Fruit fly (Drosophila melanogaster): ENCODE measurements around the gene MED25.

dm6 chr3R:19998418-19998817, 10.3 kb upstream of the MED25 start:
- TF ChIP-seq Lpt (GFP tag; optimal IDR thresholded peaks at IDR 0.05): peak; percentile 76
- peak; percentile 33 for TF ChIP-seq dac (GFP tag; optimal IDR thresholded peaks at IDR 0.05)
- peak; percentile 76 for TF ChIP-seq Hr39 (GFP tag; optimal IDR thresholded peaks at IDR 0.05)
- TF ChIP-seq acj6 (GFP tag; optimal IDR thresholded peaks at IDR 0.05): peak; percentile 77
- peak; percentile 75 for TF ChIP-seq CG15336 (GFP tag; IDR thresholded peaks at IDR 0.05)

All from whole organism, prepupa.